Fruit fly (Drosophila melanogaster): Measurements from ENCODE around the gene CG15743.

The CG15743 gene

dm6 chrX:13302315-13302614, 16.8 kb downstream of the CG15743 start, which contains the start of gene CG1764:
Gene CG1764, minus strand, starts transcription at chrX:13302415.
- no peak for TF ChIP-seq pdm3 (GFP tag; optimal IDR thresholded peaks at IDR 0.05)
- no peak for TF ChIP-seq CG6276 (GFP tag; optimal IDR thresholded peaks at IDR 0.05)
- no peak for TF ChIP-seq dsx (GFP tag; optimal IDR thresholded peaks at IDR 0.05; ENCODE audit: poor library complexity, severe bottlenecking)
- no peak for TF ChIP-seq OdsH (GFP tag; optimal IDR thresholded peaks at IDR 0.05)
- TF ChIP-seq Smox (GFP tag; optimal IDR thresholded peaks at IDR 0.05): no peak
- no peak for TF ChIP-seq ss (GFP tag; optimal IDR thresholded peaks at IDR 0.05)
- TF ChIP-seq CG16779 (tag; optimal IDR thresholded peaks at IDR 0.05): no peak
- TF ChIP-seq topi (GFP tag; optimal IDR thresholded peaks at IDR 0.05): no peak

dm6 chrX:13302615-13303526, 17.4 kb downstream of the CG15743 start:
- TF ChIP-seq CG15336 (GFP tag; IDR thresholded peaks at IDR 0.05) (peak; percentile 41; the same call in 1 of the 2 replicates), Hr4 (GFP tag; optimal IDR thresholded peaks at IDR 0.05) (no peak), CG6792 (GFP tag; optimal IDR thresholded peaks at IDR 0.05) (peak; percentile 22), Smox (GFP tag; optimal IDR thresholded peaks at IDR 0.05) (no peak), CG11902 (GFP tag; optimal IDR thresholded peaks at IDR 0.05) (no peak), CG4318 (GFP tag; optimal IDR thresholded peaks at IDR 0.05) (no peak), CG11294 (GFP tag; IDR thresholded peaks at IDR 0.05) (no peak), svp (GFP tag) (peak; percentile 93), Eip75B (GFP tag; optimal IDR thresholded peaks at IDR 0.05) (no peak), dsx (GFP tag; optimal IDR thresholded peaks at IDR 0.05; ENCODE audit: poor library complexity, severe bottlenecking) (no peak), Eip78C (GFP tag) (peak; percentile 64), pdm3 (GFP tag; optimal IDR thresholded peaks at IDR 0.05) (no peak), CG9139 (GFP tag; optimal IDR thresholded peaks at IDR 0.05) (peak; percentile 75), net (GFP tag; optimal IDR thresholded peaks at IDR 0.05) (peak; percentile 44), CG34406 (GFP tag; optimal IDR thresholded peaks at IDR 0.05) (peak; percentile 27), Eip93F (GFP tag; optimal IDR thresholded peaks at IDR 0.05) (peak; percentile 5), Sox102F (GFP tag; optimal IDR thresholded peaks at IDR 0.05) (no peak), Met (GFP tag; optimal IDR thresholded peaks at IDR 0.05) (no peak), CG11762 (GFP tag; optimal IDR thresholded peaks at IDR 0.05; ENCODE audit: insufficient read depth) (no peak), CG3032 (tag; optimal IDR thresholded peaks at IDR 0.05) (peak; percentile 60), eg (GFP tag; IDR thresholded peaks at IDR 0.05) (peak; percentile 74), CG10669 (GFP tag; optimal IDR thresholded peaks at IDR 0.05) (peak; percentile 34), CG16779 (tag; optimal IDR thresholded peaks at IDR 0.05) (peak; percentile 62), CG3919 (GFP tag; optimal IDR thresholded peaks at IDR 0.05) (peak; percentile 5), Lpt (GFP tag; optimal IDR thresholded peaks at IDR 0.05) (peak; percentile 21), OdsH (GFP tag; optimal IDR thresholded peaks at IDR 0.05) (peak; percentile 2), CG1621 (tag; optimal IDR thresholded peaks at IDR 0.05) (peak; percentile 44), CG8632 (GFP tag; optimal IDR thresholded peaks at IDR 0.05) (peak; percentile 55), CG8319 (GFP tag; optimal IDR thresholded peaks at IDR 0.05) (peak; percentile 10), CG10631 (GFP tag; optimal IDR thresholded peaks at IDR 0.05) (no peak), fd59A (GFP tag; optimal IDR thresholded peaks at IDR 0.05) (no peak), CG32006 (GFP tag; optimal IDR thresholded peaks at IDR 0.05) (peak; percentile 24), CG6854 (GFP tag; optimal IDR thresholded peaks at IDR 0.05) (peak; percentile 69), fd85E (GFP tag; optimal IDR thresholded peaks at IDR 0.05) (no peak), salr (GFP tag; optimal IDR thresholded peaks at IDR 0.05) (peak in 1 of 2 experiments; percentile 11), Ets21C (GFP tag; optimal IDR thresholded peaks at IDR 0.05) (no peak), Sox14 (GFP tag; optimal IDR thresholded peaks at IDR 0.05) (no peak), CG31627 (GFP tag; optimal IDR thresholded peaks at IDR 0.05) (no peak), Sox15 (GFP tag; optimal IDR thresholded peaks at IDR 0.05) (no peak), CG8119 (GFP tag; IDR thresholded peaks at IDR 0.05) (peak; percentile 62), CG7368 (GFP tag; optimal IDR thresholded peaks at IDR 0.05) (no peak), cyc (GFP tag; optimal IDR thresholded peaks at IDR 0.05) (no peak), Hr39 (GFP tag; optimal IDR thresholded peaks at IDR 0.05) (no peak), CG6163 (GFP tag; IDR thresholded peaks at IDR 0.05) (peak; percentile 61), esn (GFP tag; optimal IDR thresholded peaks at IDR 0.05) (no peak)

All from whole organism, prepupa.